Worm (Caenorhabditis elegans) whole organism, mixed stage, embryonic: Measurements from ENCODE around the gene pbo-6.

ENCODE experiments used
- M03D4.4 ChIP-seq: sonication (generic microtip); optimal IDR thresholded peaks from 2 replicates; lab custom pipeline; 2017; ENCODE audit warnings: mild to moderate bottlenecking, missing genetic modification characterization, missing compliant biosample characterization
- bed-3 ChIP-seq: fragments of 200-800 bp; sonication (Bioruptor generic); optimal IDR thresholded peaks from 3 replicates; lab custom pipeline; 2018; ENCODE audit warnings: mild to moderate bottlenecking, missing genetic modification characterization, moderate library complexity, missing compliant biosample characterization
- blmp-1 ChIP-seq: fragments of 150-350 bp; optimal IDR thresholded peaks from 2 replicates; lab custom pipeline; 2014; ENCODE audit warnings: missing biosample characterization, missing genetic modification characterization
- ceh-39 ChIP-seq: fragments of 150-350 bp; optimal IDR thresholded peaks from 2 replicates; lab custom pipeline; 2014; ENCODE audit warnings: missing biosample characterization, missing genetic modification characterization
- ceh-43 ChIP-seq: fragments of 200-800 bp; sonication (Bioruptor generic); optimal IDR thresholded peaks from 2 replicates; lab custom pipeline; 2018; ENCODE audit warnings: mild to moderate bottlenecking, missing genetic modification characterization, moderate library complexity, missing compliant biosample characterization
- ceh-83 ChIP-seq: fragments of 200-800 bp; sonication (Bioruptor generic); optimal IDR thresholded peaks from 2 replicates; lab custom pipeline; 2018; ENCODE audit warnings: mild to moderate bottlenecking, missing genetic modification characterization, missing compliant biosample characterization
- ces-1 ChIP-seq: fragments of 150-350 bp; optimal IDR thresholded peaks from 2 replicates; lab custom pipeline; 2014; ENCODE audit warnings: missing biosample characterization, missing genetic modification reagents, missing genetic modification characterization
- cnd-1 ChIP-seq: fragments of 200-800 bp; sonication (Bioruptor generic); optimal IDR thresholded peaks from 2 replicates; lab custom pipeline; 2018; ENCODE audit warnings: mild to moderate bottlenecking, missing genetic modification characterization, missing compliant biosample characterization
- drap-1 ChIP-seq: fragments of 200-800 bp; sonication (Bioruptor generic); optimal IDR thresholded peaks from 3 replicates; lab custom pipeline; 2018; ENCODE audit warnings: mild to moderate bottlenecking, missing genetic modification characterization, missing compliant biosample characterization
- elt-1 ChIP-seq: sonication (generic microtip); optimal IDR thresholded peaks from 2 replicates; lab custom pipeline; 2017; ENCODE audit warnings: missing genetic modification characterization, mild to moderate bottlenecking, missing compliant biosample characterization, antibody characterized with exemption, moderate library complexity, borderline replicate concordance; ENCODE audit not compliant: insufficient read depth
- flh-1 ChIP-seq: fragments of 200-800 bp; sonication (Bioruptor generic); optimal IDR thresholded peaks from 2 replicates; lab custom pipeline; 2018; ENCODE audit warnings: mild to moderate bottlenecking, missing genetic modification characterization, moderate library complexity, missing compliant biosample characterization
- ham-2 ChIP-seq: fragments of 200-800 bp; sonication (Bioruptor generic); optimal IDR thresholded peaks from 2 replicates; lab custom pipeline; 2018; ENCODE audit warnings: mild to moderate bottlenecking, missing genetic modification characterization, missing compliant biosample characterization
- hlh-1 ChIP-seq: fragments of 150-350 bp; optimal IDR thresholded peaks from 2 replicates; lab custom pipeline; 2014; ENCODE audit warnings: missing biosample characterization, missing genetic modification reagents, missing genetic modification characterization
- lin-13 ChIP-seq: fragments of 150-350 bp; optimal IDR thresholded peaks from 2 replicates; lab custom pipeline; 2014; ENCODE audit warnings: missing biosample characterization, missing genetic modification characterization
- lin-32 ChIP-seq: fragments of 200-800 bp; sonication (Bioruptor generic); optimal IDR thresholded peaks from 2 replicates; lab custom pipeline; 2018; ENCODE audit warnings: mild to moderate bottlenecking, missing genetic modification characterization, missing compliant biosample characterization
- lsy-2 ChIP-seq: fragments of 150-350 bp; optimal IDR thresholded peaks from 2 replicates; lab custom pipeline; 2014; ENCODE audit warnings: missing biosample characterization, missing genetic modification characterization
- mab-5 ChIP-seq: fragments of 150-350 bp; optimal IDR thresholded peaks from 2 replicates; lab custom pipeline; 2014; ENCODE audit warnings: missing biosample characterization, missing genetic modification characterization
- mep-1 ChIP-seq: fragments of 150-350 bp; optimal IDR thresholded peaks from 2 replicates; lab custom pipeline; 2017; ENCODE audit warnings: missing biosample characterization, missing genetic modification reagents, missing genetic modification characterization, inconsistent platforms
- mls-2 ChIP-seq: sonication (generic microtip); optimal IDR thresholded peaks from 2 replicates; lab custom pipeline; 2016; ENCODE audit warnings: mild to moderate bottlenecking, missing genetic modification characterization, moderate library complexity, missing compliant biosample characterization
- nhr-12 ChIP-seq: fragments of 150-350 bp; optimal IDR thresholded peaks from 2 replicates; lab custom pipeline; 2014; ENCODE audit warnings: missing biosample characterization, missing genetic modification characterization
- nhr-2 ChIP-seq: fragments of 150-350 bp; optimal IDR thresholded peaks from 2 replicates; lab custom pipeline; 2014; ENCODE audit warnings: missing biosample characterization, missing genetic modification characterization
- nhr-237 ChIP-seq: fragments of 150-350 bp; optimal IDR thresholded peaks from 2 replicates; lab custom pipeline; 2014; ENCODE audit warnings: missing biosample characterization, missing genetic modification characterization
- nhr-28 ChIP-seq: fragments of 150-350 bp; optimal IDR thresholded peaks from 2 replicates; lab custom pipeline; 2014; ENCODE audit warnings: missing biosample characterization, missing genetic modification characterization
- nhr-76 ChIP-seq: sonication (generic microtip); optimal IDR thresholded peaks from 2 replicates; lab custom pipeline; 2017; ENCODE audit warnings: missing biosample characterization, missing genetic modification characterization
- pha-4 ChIP-seq: fragments of 150-350 bp; optimal IDR thresholded peaks from 2 replicates; lab custom pipeline; 2018; ENCODE audit warnings: missing biosample characterization, missing genetic modification reagents, missing genetic modification characterization
- sem-2 ChIP-seq: fragments of 200-800 bp; sonication (Bioruptor generic); optimal IDR thresholded peaks from 2 replicates; lab custom pipeline; 2018; ENCODE audit warnings: mild to moderate bottlenecking, missing genetic modification characterization, missing compliant biosample characterization
- snpc-4 ChIP-seq: fragments of 150-350 bp; optimal IDR thresholded peaks from 2 replicates; lab custom pipeline; 2014; ENCODE audit warnings: missing biosample characterization, missing genetic modification characterization
- sptf-1 ChIP-seq: sonication (generic microtip); optimal IDR thresholded peaks from 2 replicates; lab custom pipeline; 2017; ENCODE audit warnings: mild to moderate bottlenecking, missing genetic modification characterization, moderate library complexity, missing compliant biosample characterization
- tbx-8 ChIP-seq: fragments of 200-800 bp; sonication (Bioruptor generic); optimal IDR thresholded peaks from 2 replicates; lab custom pipeline; 2018; ENCODE audit warnings: mild to moderate bottlenecking, missing genetic modification characterization, moderate library complexity, missing compliant biosample characterization
- unc-39 ChIP-seq: fragments of 150-350 bp; optimal IDR thresholded peaks from 2 replicates; lab custom pipeline; 2014; ENCODE audit warnings: missing biosample characterization, missing genetic modification characterization
- zip-8 ChIP-seq: fragments of 150-350 bp; optimal IDR thresholded peaks from 2 replicates; lab custom pipeline; 2014; ENCODE audit warnings: missing biosample characterization, missing genetic modification characterization
- ztf-11 ChIP-seq: fragments of 150-350 bp; optimal IDR thresholded peaks from 2 replicates; lab custom pipeline; 2014; ENCODE audit warnings: missing biosample characterization, missing genetic modification characterization

pbo-6 gene

DNA sequence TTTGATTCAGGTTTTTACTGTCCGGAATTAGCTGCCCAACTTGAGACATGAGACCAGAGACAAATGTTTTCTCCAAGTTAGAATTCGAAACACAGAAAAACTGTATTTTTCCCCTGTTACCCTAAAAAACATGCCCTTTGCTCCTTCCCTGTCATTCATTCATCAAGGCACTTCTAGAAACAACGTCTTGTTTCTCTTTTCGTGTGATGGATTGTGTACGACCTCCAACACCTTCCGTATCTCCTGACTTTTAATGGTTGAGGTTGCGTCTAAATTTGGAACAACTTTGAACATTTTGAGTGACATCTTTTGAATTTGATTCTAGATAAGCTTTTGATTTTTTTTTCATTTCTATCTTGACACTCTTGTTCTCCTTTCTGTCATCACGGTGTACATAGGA, 6.2 kb upstream of the pbo-6 start:
- TF ChIP-seq ham-2 (GFP tag; lab: Kevin White, UChicago), result no peak
- no peak for TF ChIP-seq nhr-237 (tag; lab: Kevin White, UChicago)
- TF ChIP-seq mls-2, result no peak
- no peak for TF ChIP-seq nhr-76 (tag; lab: Kevin White, UChicago)
- no peak for TF ChIP-seq nhr-28
- TF ChIP-seq lin-13 (tag; lab: Kevin White, UChicago), result no peak
- TF ChIP-seq unc-39 (tag; lab: Kevin White, UChicago), result no peak
- no peak for TF ChIP-seq zip-8 (tag; lab: Kevin White, UChicago)
- TF ChIP-seq drap-1, result no peak

DNA sequence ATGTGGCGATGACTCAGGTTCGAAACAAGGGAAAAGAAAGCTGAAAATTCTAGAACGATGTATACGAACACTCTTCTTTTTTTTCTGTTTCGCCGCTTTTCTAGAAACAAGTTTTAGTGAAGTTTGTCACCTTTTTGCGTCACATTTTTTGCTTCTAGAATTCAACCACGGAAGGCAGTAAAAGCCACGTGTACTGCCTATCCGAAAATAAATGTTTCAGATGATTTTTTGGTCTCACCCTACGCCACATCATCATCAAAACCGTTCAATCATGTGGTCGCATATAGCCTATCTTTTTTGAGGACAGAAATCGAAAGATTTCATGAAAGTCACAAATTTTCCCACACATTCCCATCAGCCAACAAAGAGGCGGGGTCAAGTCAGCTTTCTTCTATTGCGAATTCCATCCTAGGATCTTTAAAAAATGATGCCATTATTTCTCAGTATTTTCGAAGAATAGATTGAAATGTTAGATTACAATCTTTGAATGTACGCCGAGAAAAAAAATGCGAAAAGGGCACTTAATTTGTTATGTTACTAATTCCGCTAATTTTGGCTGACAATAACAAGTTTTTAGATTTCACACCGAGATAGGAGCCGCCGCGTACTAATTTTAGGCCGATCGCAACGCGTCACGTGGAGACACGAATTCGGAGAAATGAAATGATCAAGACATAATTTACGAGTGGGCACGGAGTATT, 4.8 kb upstream of the pbo-6 start:
- no peak for TF ChIP-seq nhr-76 (tag; lab: Kevin White, UChicago)
- TF ChIP-seq lsy-2, result no peak
- TF ChIP-seq ztf-11 (tag; lab: Kevin White, UChicago), result no peak
- no peak for TF ChIP-seq snpc-4 (tag; lab: Kevin White, UChicago)
- TF ChIP-seq tbx-8 (GFP tag; lab: Kevin White, UChicago), result no peak
- TF ChIP-seq M03D4.4 (tag; lab: Kevin White, UChicago), result no peak
- no peak for TF ChIP-seq nhr-237 (tag; lab: Kevin White, UChicago)
- TF ChIP-seq ces-1 (GFP tag; lab: Kevin White, UChicago), result no peak
- no peak for TF ChIP-seq lin-13 (tag; lab: Kevin White, UChicago)
- no peak for TF ChIP-seq ceh-43
- no peak for TF ChIP-seq mep-1
- no peak for TF ChIP-seq nhr-2 (tag; lab: Kevin White, UChicago)
- no peak for TF ChIP-seq flh-1 (GFP tag; lab: Kevin White, UChicago)
- TF ChIP-seq sem-2 (GFP tag; lab: Kevin White, UChicago), result no peak
- TF ChIP-seq bed-3, result no peak
- no peak for TF ChIP-seq hlh-1 (tag; lab: Kevin White, UChicago)
- no peak for TF ChIP-seq unc-39 (tag; lab: Kevin White, UChicago)
- TF ChIP-seq nhr-28, result no peak
- TF ChIP-seq blmp-1 (tag; lab: Kevin White, UChicago), result no peak

DNA sequence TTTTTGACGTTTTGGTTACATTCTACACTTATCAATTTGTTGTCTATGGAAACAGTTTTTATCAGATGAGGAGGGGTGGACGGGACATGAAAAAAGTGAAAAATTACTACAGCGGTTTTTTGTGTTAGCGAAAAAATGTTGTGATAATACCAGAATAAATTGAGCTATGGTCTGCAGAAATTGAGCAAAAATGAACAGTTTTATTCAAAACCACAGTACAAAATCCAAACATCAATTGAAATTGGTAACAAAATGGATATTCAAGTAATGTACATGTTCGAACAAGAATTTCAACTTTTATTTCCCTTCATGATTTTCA, 4.3 kb upstream of the pbo-6 start:
- TF ChIP-seq lin-32 (GFP tag; lab: Kevin White, UChicago) (no peak), tbx-8 (GFP tag; lab: Kevin White, UChicago) (no peak), elt-1 (tag; lab: Kevin White, UChicago) (no peak), cnd-1 (tag; lab: Kevin White, UChicago) (no peak), mls-2 (no peak), ces-1 (GFP tag; lab: Kevin White, UChicago) (no peak), mab-5 (tag; lab: Kevin White, UChicago) (no peak), ceh-43 (no peak), ceh-83 (no peak), mep-1 (no peak), bed-3 (no peak), lin-13 (tag; lab: Kevin White, UChicago) (no peak), nhr-237 (tag; lab: Kevin White, UChicago) (no peak), nhr-12 (no peak), sem-2 (GFP tag; lab: Kevin White, UChicago) (no peak), sptf-1 (no peak)
- TF ChIP-seq, all 35 proteins: peak for 0

DNA sequence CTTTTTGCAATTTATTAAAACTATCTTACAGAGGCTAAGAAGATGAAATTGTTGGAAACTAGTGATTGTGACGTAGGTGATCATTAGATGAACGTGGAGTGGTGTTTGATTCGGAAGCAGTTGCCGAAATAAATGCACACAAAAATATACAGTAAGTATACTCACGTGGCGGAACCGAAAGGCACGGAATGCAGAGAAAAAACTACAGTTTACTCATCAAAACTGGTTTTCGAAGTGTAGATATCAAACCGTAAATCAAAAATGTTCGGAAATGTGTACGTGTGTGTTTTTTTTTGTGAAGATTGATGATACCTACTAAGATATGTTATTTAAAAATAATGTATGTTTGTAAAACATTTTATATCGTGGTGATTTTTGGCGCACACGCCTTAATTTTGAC, 2.1 kb upstream of the pbo-6 start:
- TF ChIP-seq nhr-12, result no peak
- TF ChIP-seq lin-32 (GFP tag; lab: Kevin White, UChicago), result no peak
- TF ChIP-seq mls-2, result no peak
- no peak for TF ChIP-seq ces-1 (GFP tag; lab: Kevin White, UChicago)
- TF ChIP-seq drap-1, result no peak
- TF ChIP-seq ztf-11 (tag; lab: Kevin White, UChicago), result no peak
- TF ChIP-seq pha-4 (tag; lab: Kevin White, UChicago), result no peak
- no peak for TF ChIP-seq sptf-1
- no peak for TF ChIP-seq zip-8 (tag; lab: Kevin White, UChicago)
- no peak for TF ChIP-seq ceh-39 (tag; lab: Kevin White, UChicago)

DNA sequence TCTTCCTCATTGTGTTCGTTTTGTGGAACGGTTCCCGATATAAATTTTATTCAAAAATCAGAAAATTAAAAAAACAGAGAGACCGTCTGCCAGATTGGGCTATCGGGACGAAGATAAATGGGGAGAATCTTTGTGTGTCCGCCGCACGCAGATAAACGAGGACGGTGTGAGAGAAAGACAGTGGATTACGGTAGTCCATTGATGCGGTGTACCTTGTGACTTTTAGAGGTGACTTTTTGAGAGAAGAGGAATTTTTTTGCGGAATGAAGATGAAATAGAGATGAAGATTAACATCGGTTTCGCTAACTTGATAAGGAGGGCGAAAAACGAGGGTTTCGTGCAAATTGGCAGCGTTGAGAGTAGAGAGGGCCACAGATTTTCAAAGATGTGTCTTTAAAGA, 1.1 kb upstream of the pbo-6 start:
- TF ChIP-seq pha-4 (tag; lab: Kevin White, UChicago) (no peak), flh-1 (GFP tag; lab: Kevin White, UChicago) (no peak), hlh-1 (tag; lab: Kevin White, UChicago) (no peak), ces-1 (GFP tag; lab: Kevin White, UChicago) (no peak), nhr-12 (no peak), mab-5 (tag; lab: Kevin White, UChicago) (no peak), mep-1 (no peak), zip-8 (tag; lab: Kevin White, UChicago) (no peak), sptf-1 (no peak), elt-1 (tag; lab: Kevin White, UChicago) (no peak), cnd-1 (tag; lab: Kevin White, UChicago) (no peak)
- TF ChIP-seq, all 35 proteins: peak for 0
